Fruit fly (Drosophila melanogaster) whole organism, wandering third instar larva: ENCODE data around the gene RabX6.

Source experiments
- Abd-B ChIP-seq: fragments of >200 bp; optimal IDR thresholded peaks from 2 replicates; lab custom pipeline; 2017; ENCODE audit warnings: missing biosample characterization, missing genetic modification characterization
- CG32264 ChIP-seq: fragments of 200-800 bp; sonication (Bioruptor generic); optimal IDR thresholded peaks from 2 replicates; lab custom pipeline; 2016; ENCODE audit warnings: missing biosample characterization, missing genetic modification characterization
- Dfd ChIP-seq: fragments of >200 bp; optimal IDR thresholded peaks from 2 replicates; lab custom pipeline; 2017; ENCODE audit warnings: missing biosample characterization, missing genetic modification characterization
- Hr83 ChIP-seq: fragments of 200-300 bp; sonication (Bioruptor generic); optimal IDR thresholded peaks from 2 replicates; lab custom pipeline; 2016; ENCODE audit warnings: missing biosample characterization, mild to moderate bottlenecking, missing genetic modification characterization, moderate library complexity; ENCODE audit not compliant: poor library complexity, severe bottlenecking
- Myc ChIP-seq: fragments of >200 bp; optimal IDR thresholded peaks from 2 replicates; lab custom pipeline; 2017
- OdsH ChIP-seq: fragments of 200-800 bp; sonication (Bioruptor generic); optimal IDR thresholded peaks from 2 replicates; lab custom pipeline; 2016; ENCODE audit warnings: missing biosample characterization, mild to moderate bottlenecking, missing genetic modification characterization
- Vsx2 ChIP-seq: fragments of 200-300, 225-300 bp; sonication (Bioruptor generic); optimal IDR thresholded peaks from 2 replicates; lab custom pipeline; 2018; ENCODE audit warnings: missing biosample characterization, missing genetic modification characterization; ENCODE audit not compliant: partially characterized antibody
- br ChIP-seq: fragments of 200-800 bp; sonication (Bioruptor generic); optimal IDR thresholded peaks from 2 replicates; lab custom pipeline; 2016; ENCODE audit warnings: missing biosample characterization, missing genetic modification characterization
- fru ChIP-seq: fragments of 200-800 bp; sonication (Bioruptor generic); optimal IDR thresholded peaks from 3 replicates; lab custom pipeline; 2016; ENCODE audit warnings: missing biosample characterization, mild to moderate bottlenecking, missing genetic modification characterization
- psq ChIP-seq: fragments of 200-800 bp; sonication (Bioruptor generic); optimal IDR thresholded peaks from 3 replicates; lab custom pipeline; 2017; ENCODE audit warnings: missing biosample characterization, mild to moderate bottlenecking, missing genetic modification characterization, moderate library complexity

- TF ChIP-seq Abd-B (GFP tag; lab: Kevin White, UChicago) (no peak), Myc (lab: Kevin White, UChicago) (no peak), br (GFP tag; lab: Kevin White, UChicago) (no peak), fru (GFP tag; lab: Kevin White, UChicago) (no peak), psq (GFP tag; lab: Kevin White, UChicago) (no peak), Hr83 (GFP tag; lab: Kevin White, UChicago) (no peak), Vsx2 (GFP tag; lab: Kevin White, UChicago) (no peak), CG32264 (GFP tag; lab: Kevin White, UChicago) (no peak), Dfd (GFP tag; lab: Kevin White, UChicago) (no peak), OdsH (GFP tag; lab: Kevin White, UChicago) (no peak)
Observed at dm6 chr3L:733174-733829, 43.0 kb downstream of the RabX6 start.
